Worm (Caenorhabditis elegans): ENCODE measurements around the gene C43F9.5.

DNA sequence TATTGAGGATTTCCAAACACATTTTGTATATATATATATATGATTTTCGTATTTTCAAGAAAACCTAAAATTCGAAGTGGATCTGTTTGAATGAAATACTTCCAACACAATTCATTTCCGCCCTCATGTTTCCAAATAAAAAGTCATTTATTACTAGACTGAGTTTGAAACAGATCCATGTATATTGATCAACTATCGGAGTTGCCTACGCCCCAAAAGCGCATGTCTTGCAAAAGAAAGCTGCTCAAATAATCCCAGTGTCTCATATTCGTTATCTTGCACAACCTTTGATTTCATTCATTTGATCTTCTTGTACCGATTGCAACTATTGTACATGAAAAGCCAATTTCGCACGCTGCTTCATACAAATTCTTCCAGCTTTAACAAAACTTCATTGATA is 12.1 kb upstream of the C43F9.5 start, which contains the start of gene R09H10.2:
- TF ChIP-seq unc-39 (tag; optimal IDR thresholded peaks at IDR 0.05) (no peak), ceh-28 (tag; optimal IDR thresholded peaks at IDR 0.05) (no peak), nhr-67 (tag; optimal IDR thresholded peaks at IDR 0.05) (no peak), ztf-11 (tag; optimal IDR thresholded peaks at IDR 0.05) (no peak), unc-62 (GFP tag; optimal IDR thresholded peaks at IDR 0.05) (no peak), skn-1 (tag; optimal IDR thresholded peaks at IDR 0.05) (no peak), ZK546.5 (tag; optimal IDR thresholded peaks at IDR 0.05) (no peak), lin-15B (tag; optimal IDR thresholded peaks at IDR 0.05) (no peak), nhr-12 (tag; optimal IDR thresholded peaks at IDR 0.05) (no peak), daf-12 (tag; optimal IDR thresholded peaks at IDR 0.05) (no peak)
